Worm (Caenorhabditis elegans): ENCODE results near the gene W03F9.4.
A peak's percentile ranks its signal among the peaks of the same experiment; 100 is the strongest.

ce11 chrV:185694-186217 lies 34.6 kb upstream of the W03F9.4 start, which contains the start of gene arid-1:
- TF ChIP-seq K02D7.2 (tag; optimal IDR thresholded peaks at IDR 0.05) (no peak), hlh-13 (GFP tag; optimal IDR thresholded peaks at IDR 0.05) (no peak), pag-3 (tag; optimal IDR thresholded peaks at IDR 0.05; ENCODE audit: borderline replicate concordance) (no peak), tbx-2 (tag; optimal IDR thresholded peaks at IDR 0.05) (no peak), ama-1 (optimal IDR thresholded peaks at IDR 0.05) (no peak), sox-4 (tag; optimal IDR thresholded peaks at IDR 0.05) (no peak), nhr-11 (tag; optimal IDR thresholded peaks at IDR 0.05) (no peak), dmd-4 (tag; optimal IDR thresholded peaks at IDR 0.05; ENCODE audit: borderline replicate concordance) (no peak), elt-2 (tag; optimal IDR thresholded peaks at IDR 0.05) (peak; percentile 3), rnt-1 (tag; optimal IDR thresholded peaks at IDR 0.05) (peak; percentile 3), ceh-22 (tag; optimal IDR thresholded peaks at IDR 0.05) (no peak)

All from whole organism, late embryonic.